Worm (Caenorhabditis elegans): ENCODE measurements around the gene lron-14.

DNA sequence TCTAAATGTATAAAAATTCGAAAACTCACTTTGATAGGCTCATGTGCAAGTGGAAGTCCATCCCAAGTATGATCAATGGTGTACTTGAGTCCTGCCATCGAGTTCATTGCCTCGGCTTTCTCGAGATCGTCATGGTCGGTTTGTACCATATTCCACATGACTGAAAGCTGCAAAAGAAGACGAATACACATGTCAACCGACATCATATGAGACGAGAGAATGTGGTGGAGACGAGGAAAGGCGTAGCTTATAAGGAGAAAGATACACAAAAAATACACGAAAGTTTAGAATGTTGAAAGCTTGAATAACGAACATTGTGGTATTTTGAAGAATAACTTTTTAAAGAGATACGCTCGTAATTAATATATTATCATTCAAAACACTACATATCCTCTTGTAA lies 53.6 kb downstream of the lron-14 start, which contains the start of gene C33A12.3:
- no peak for TF ChIP-seq tbx-37 (GFP tag; conservative IDR thresholded peaks at IDR 0.05)
- TF ChIP-seq ama-1 (optimal IDR thresholded peaks at IDR 0.05): no peak
- TF ChIP-seq B0310.2 (tag; optimal IDR thresholded peaks at IDR 0.05): no peak
- no peak for TF ChIP-seq pes-1 (GFP tag; IDR thresholded peaks at IDR 0.05)
- TF ChIP-seq flt-1 (GFP tag; IDR thresholded peaks at IDR 0.05): no peak
- no peak for TF ChIP-seq hnd-1 (tag; optimal IDR thresholded peaks at IDR 0.05)
- no peak for TF ChIP-seq sea-1 (GFP tag; conservative IDR thresholded peaks at IDR 0.05)
- no peak for TF ChIP-seq ets-7 (tag; optimal IDR thresholded peaks at IDR 0.05)
- no peak for TF ChIP-seq ceh-13 (GFP tag; optimal IDR thresholded peaks at IDR 0.05)
- no peak for TF ChIP-seq ceh-36 (tag; optimal IDR thresholded peaks at IDR 0.05)
- no peak for TF ChIP-seq F13C5.2 (tag; optimal IDR thresholded peaks at IDR 0.05)

Measured in whole organism, early embryonic.